Fruit fly (Drosophila melanogaster): Measurements from ENCODE around the gene CG13946.

- no peak for TF ChIP-seq lov (optimal IDR thresholded peaks at IDR 0.05)
- TF ChIP-seq lov (GFP tag; IDR thresholded peaks at IDR 0.05): no peak
- TF ChIP-seq CG31365 (tag; optimal IDR thresholded peaks at IDR 0.05): no peak
- no peak for TF ChIP-seq so (GFP tag; IDR thresholded peaks at IDR 0.05)
- no peak for TF ChIP-seq Sin3A (optimal IDR thresholded peaks at IDR 0.05)
- TF ChIP-seq Usf (GFP tag; optimal IDR thresholded peaks at IDR 0.05): no peak
- no peak for TF ChIP-seq esg (GFP tag; conservative IDR thresholded peaks at IDR 0.05)
- no peak for TF ChIP-seq CG16779 (GFP tag; IDR thresholded peaks at IDR 0.05)
- no peak for TF ChIP-seq ATbp (GFP tag; optimal IDR thresholded peaks at IDR 0.05)
- TF ChIP-seq dmrt99B (tag; optimal IDR thresholded peaks at IDR 0.05): no peak
- no peak for TF ChIP-seq Blimp-1 (GFP tag; optimal IDR thresholded peaks at IDR 0.05)
Observed at dm6 chr2L:734120-734519, 42.2 kb upstream of the CG13946 start.

All from whole organism, embryonic.